Fruit fly (Drosophila melanogaster) whole organism, embryonic: Measurements from ENCODE around the gene CG10345.

Source experiments
- ATbp ChIP-seq: fragments of 200-800 bp; sonication (Bioruptor generic); optimal IDR thresholded peaks from 2 replicates; lab custom pipeline; 2017; ENCODE audit warnings: missing biosample characterization, mild to moderate bottlenecking, missing genetic modification characterization, missing genetic modification reagents
- Awh ChIP-seq: fragments of 200-800 bp; sonication (Bioruptor generic); IDR thresholded peaks from 2 replicates; pipeline ENCODE4, ENCODE4 v1.3.6; 2022; ENCODE audit warnings: missing biosample characterization, missing genetic modification characterization
- CG10431 ChIP-seq: fragments of 200-800 bp; sonication (Bioruptor generic); optimal IDR thresholded peaks from 3 replicates; lab custom pipeline; 2018; ENCODE audit warnings: missing biosample characterization, mild to moderate bottlenecking, missing genetic modification characterization
- CG10654 ChIP-seq: fragments of 200-800 bp; sonication (Bioruptor generic); optimal IDR thresholded peaks from 2 replicates; lab custom pipeline; 2016; ENCODE audit warnings: missing biosample characterization, missing genetic modification characterization
- CG11504 ChIP-seq: fragments of 200-800 bp; sonication (Bioruptor generic); optimal IDR thresholded peaks from 3 replicates; lab custom pipeline; 2019; ENCODE audit warnings: missing biosample characterization, mild to moderate bottlenecking, missing genetic modification characterization, moderate library complexity
- CG11560 ChIP-seq: fragments of 200-800 bp; sonication (Bioruptor generic); IDR thresholded peaks from 3 replicates; pipeline ENCODE4 v1.3.6; 2022; ENCODE audit warnings: missing biosample characterization, missing genetic modification characterization
- CG11695 ChIP-seq: fragments of 200-800 bp; sonication (Bioruptor generic); IDR thresholded peaks from 3 replicates; pipeline ENCODE4 v1.3.6; 2022; ENCODE audit warnings: missing biosample characterization, missing genetic modification characterization
- CG12071 ChIP-seq: fragments of 200-800 bp; sonication (Bioruptor generic); optimal IDR thresholded peaks from 3 replicates; lab custom pipeline; 2018; ENCODE audit warnings: missing biosample characterization, mild to moderate bottlenecking, missing genetic modification characterization
- CG13123 ChIP-seq: fragments of 200-800 bp; sonication (Bioruptor generic); optimal IDR thresholded peaks from 2 replicates; lab custom pipeline; 2016; ENCODE audit warnings: missing biosample characterization, missing genetic modification characterization
- CG13424 ChIP-seq: fragments of 200-800 bp; sonication (Bioruptor generic); optimal IDR thresholded peaks from 2 replicates; lab custom pipeline; 2019; ENCODE audit warnings: missing biosample characterization, mild to moderate bottlenecking, missing genetic modification characterization, moderate library complexity
- CG14050 ChIP-seq: fragments of 200-800 bp; sonication (Bioruptor generic); IDR thresholded peaks from 3 replicates; pipeline ENCODE4 v1.3.6; 2022; ENCODE audit warnings: missing biosample characterization, missing genetic modification characterization
- CG18599 ChIP-seq: fragments of 200-800 bp; sonication (Bioruptor generic); optimal IDR thresholded peaks from 3 replicates; lab custom pipeline; 2017; ENCODE audit warnings: missing biosample characterization, missing genetic modification characterization, mild to moderate bottlenecking, moderate library complexity, missing genetic modification reagents
- CG3407 ChIP-seq: fragments of 200-800 bp; sonication (Bioruptor generic); optimal IDR thresholded peaks from 2 replicates; lab custom pipeline; 2018; ENCODE audit warnings: missing biosample characterization, mild to moderate bottlenecking, missing genetic modification characterization
- CG42726 ChIP-seq: fragments of 200-800 bp; sonication (Bioruptor generic); IDR thresholded peaks from 2 replicates; pipeline ENCODE4 v1.3.6; 2022; ENCODE audit warnings: missing biosample characterization, missing genetic modification characterization; ENCODE audit not compliant: partially characterized antibody
- CG4328 ChIP-seq: fragments of 200-800 bp; sonication (Bioruptor generic); optimal IDR thresholded peaks from 3 replicates; lab custom pipeline; 2017; ENCODE audit warnings: missing biosample characterization, missing genetic modification reagents, missing genetic modification characterization
- CG43689 ChIP-seq: fragments of 200-800 bp; sonication (Bioruptor generic); IDR thresholded peaks from 2 replicates; pipeline ENCODE4 v1.3.6; 2022; ENCODE audit warnings: missing biosample characterization, missing genetic modification characterization
- CG7271 ChIP-seq: fragments of 200-800 bp; sonication (Bioruptor generic); optimal IDR thresholded peaks from 2 replicates; lab custom pipeline; 2018; ENCODE audit warnings: missing biosample characterization, mild to moderate bottlenecking, missing genetic modification characterization, moderate library complexity
- CkIIα-i1 ChIP-seq: fragments of 200-800 bp; sonication (Bioruptor generic); IDR thresholded peaks from 2 replicates; pipeline ENCODE4 v1.3.6; 2022; ENCODE audit warnings: missing biosample characterization, missing genetic modification characterization
- Dll ChIP-seq: fragments of 200-800 bp; sonication (Bioruptor generic); IDR thresholded peaks from 4 replicates; pipeline ENCODE4 v1.3.6; 2022; ENCODE audit warnings: missing biosample characterization, missing genetic modification characterization; ENCODE audit not compliant: partially characterized antibody
- Doc3 ChIP-seq: fragments of 200-800 bp; sonication (Bioruptor generic); IDR thresholded peaks from 3 replicates; pipeline ENCODE4 v1.3.6; 2022; ENCODE audit warnings: missing biosample characterization, missing genetic modification characterization; ENCODE audit not compliant: partially characterized antibody
- Fer3 ChIP-seq: fragments of 200-800 bp; sonication (Bioruptor generic); optimal IDR thresholded peaks from 2 replicates; lab custom pipeline; 2018; ENCODE audit warnings: missing biosample characterization, mild to moderate bottlenecking, missing genetic modification characterization, moderate library complexity
- GATAe ChIP-seq: fragments of 200-800 bp; sonication (Bioruptor generic); conservative IDR thresholded peaks from 2 replicates; pipeline ENCODE4 v1.3.6; 2022; ENCODE audit warnings: missing biosample characterization, missing genetic modification characterization
- Hey ChIP-seq: fragments of 200-800 bp; sonication (Bioruptor generic); optimal IDR thresholded peaks from 3 replicates; lab custom pipeline; 2018; ENCODE audit warnings: missing biosample characterization, mild to moderate bottlenecking, missing genetic modification characterization
- Jarid2 ChIP-seq: fragments of 200-800 bp; sonication (Bioruptor generic); optimal IDR thresholded peaks from 3 replicates; lab custom pipeline; 2017; ENCODE audit warnings: mild to moderate bottlenecking, missing biosample characterization, missing genetic modification reagents, missing genetic modification characterization
- NK7.1 ChIP-seq: fragments of 200-800 bp; sonication (Bioruptor generic); optimal IDR thresholded peaks from 3 replicates; lab custom pipeline; 2016; ENCODE audit warnings: missing biosample characterization, missing genetic modification characterization
- Rx ChIP-seq: fragments of 200-800 bp; sonication (Bioruptor generic); IDR thresholded peaks from 2 replicates; pipeline ENCODE4 v1.3.6; 2022; ENCODE audit warnings: missing biosample characterization, missing genetic modification characterization
- Sox100B ChIP-seq: fragments of 200-800 bp; sonication (Bioruptor generic); optimal IDR thresholded peaks from 3 replicates; lab custom pipeline; 2018; ENCODE audit warnings: missing biosample characterization, mild to moderate bottlenecking, missing genetic modification characterization
- aop ChIP-seq: fragments of 200-800 bp; sonication (Bioruptor generic); IDR thresholded peaks from 2 replicates; pipeline ENCODE4 v1.3.6; 2022; ENCODE audit warnings: missing biosample characterization, missing genetic modification characterization
- ap ChIP-seq: fragments of 200-800 bp; sonication (Bioruptor generic); IDR thresholded peaks from 2 replicates; pipeline ENCODE4 v1.3.6; 2022; ENCODE audit warnings: missing biosample characterization, missing genetic modification characterization
- ash1 ChIP-seq: fragments of 200-800 bp; sonication (Bioruptor generic); optimal IDR thresholded peaks from 2 replicates; lab custom pipeline; 2018; ENCODE audit warnings: missing biosample characterization, mild to moderate bottlenecking, missing genetic modification characterization
- bsh ChIP-seq, 2 experiments: fragments of 200-800 bp; sonication (Bioruptor generic); optimal IDR thresholded peaks; 2 replicates each; lab custom pipeline; 2017 to 2018; ENCODE audit warnings: mild to moderate bottlenecking in 2 of 2, missing biosample characterization in 2 of 2, missing genetic modification characterization in 2 of 2, moderate library complexity in 1 of 2
- cad ChIP-seq: fragments of >200 bp; optimal IDR thresholded peaks from 2 replicates; lab custom pipeline; 2017; ENCODE audit warnings: missing biosample characterization, missing genetic modification characterization
- crp ChIP-seq, 2 experiments: fragments of 200-800 bp; sonication (Bioruptor generic); optimal IDR thresholded peaks; 2 replicates in 1 of 2; 3 replicates in 1 of 2; lab custom pipeline; 2017; ENCODE audit warnings: missing biosample characterization in 2 of 2, missing genetic modification characterization in 2 of 2, mild to moderate bottlenecking in 1 of 2, moderate library complexity in 1 of 2
- dmrt99B ChIP-seq: fragments of 200-800 bp; sonication (Bioruptor generic); optimal IDR thresholded peaks from 2 replicates; lab custom pipeline; 2018; ENCODE audit warnings: missing biosample characterization, mild to moderate bottlenecking, missing genetic modification characterization, moderate library complexity
- esg ChIP-seq: fragments of 200-800 bp; sonication (Bioruptor generic); conservative IDR thresholded peaks from 2 replicates; pipeline ENCODE4 v1.3.6; 2022; ENCODE audit warnings: missing biosample characterization, missing genetic modification characterization
- fd64A ChIP-seq: fragments of 200-800 bp; sonication (Bioruptor generic); optimal IDR thresholded peaks from 3 replicates; lab custom pipeline; 2018; ENCODE audit warnings: missing biosample characterization, mild to moderate bottlenecking, missing genetic modification characterization
- ftz-f1 ChIP-seq: fragments of 200-800 bp; sonication (Bioruptor generic); optimal IDR thresholded peaks from 2 replicates; lab custom pipeline; 2016; ENCODE audit warnings: missing biosample characterization, missing genetic modification characterization
- gfzf ChIP-seq: fragments of 200-800 bp; sonication (Bioruptor generic); optimal IDR thresholded peaks from 2 replicates; lab custom pipeline; 2016; ENCODE audit warnings: missing biosample characterization, mild to moderate bottlenecking, missing genetic modification characterization, moderate library complexity
- grn ChIP-seq: fragments of 200-800 bp; sonication (Bioruptor generic); optimal IDR thresholded peaks from 3 replicates; lab custom pipeline; 2017; ENCODE audit warnings: missing biosample characterization, missing genetic modification characterization
- kay ChIP-seq: fragments of 200-800 bp; sonication (Bioruptor generic); optimal IDR thresholded peaks from 2 replicates; lab custom pipeline; 2016; ENCODE audit warnings: missing biosample characterization, missing genetic modification characterization
- nau ChIP-seq: fragments of 200-800 bp; sonication (Bioruptor generic); optimal IDR thresholded peaks from 3 replicates; lab custom pipeline; 2017; ENCODE audit warnings: missing biosample characterization, mild to moderate bottlenecking, missing genetic modification characterization, missing genetic modification reagents
- pan ChIP-seq, 4 experiments: fragments of >200 bp in 3 of 4; fragments of 200-800 bp in 1 of 4; sonication (Bioruptor generic) in 1 of 4; optimal IDR thresholded peaks in 3 of 4; IDR thresholded peaks in 1 of 4; 2 replicates each; pipeline versions ENCODE4 v1.3.6 to Lab custom; 2017 to 2022; ENCODE audit warnings: missing biosample characterization in 2 of 4, missing genetic modification characterization in 2 of 4, mixed read lengths in 1 of 4
- pho ChIP-seq: fragments of 200-800 bp; sonication (Bioruptor generic); optimal IDR thresholded peaks from 2 replicates; lab custom pipeline; 2016; ENCODE audit warnings: missing biosample characterization, missing genetic modification characterization
- run ChIP-seq: fragments of 200-800 bp; sonication (Bioruptor generic); optimal IDR thresholded peaks from 3 replicates; lab custom pipeline; 2018; ENCODE audit warnings: missing biosample characterization, mild to moderate bottlenecking, missing genetic modification characterization
- sc ChIP-seq, 3 experiments: fragments of >200 bp in 2 of 3; fragments of 200-800 bp in 1 of 3; sonication (Bioruptor generic) in 1 of 3; optimal IDR thresholded peaks; 2 replicates in 2 of 3; 3 replicates in 1 of 3; lab custom pipeline; 2017; ENCODE audit warnings: mild to moderate bottlenecking in 1 of 3, missing biosample characterization in 1 of 3, missing genetic modification characterization in 1 of 3, missing genetic modification reagents in 1 of 3
- sna ChIP-seq: fragments of 200-800 bp; sonication (Bioruptor generic); IDR thresholded peaks from 2 replicates; pipeline ENCODE4 v1.3.6; 2022; ENCODE audit warnings: missing biosample characterization, missing genetic modification characterization; ENCODE audit not compliant: partially characterized antibody
- tap ChIP-seq: fragments of 200-800 bp; optimal IDR thresholded peaks from 3 replicates; lab custom pipeline; 2019; ENCODE audit warnings: missing biosample characterization, mild to moderate bottlenecking, missing genetic modification characterization, moderate library complexity

Gene CG10345

dm6 chr3R:16646952-16647715, 42.5 kb upstream of the CG10345 start, which contains the start of the genes CG10324 and CCT3 (continued):
- TF ChIP-seq CkIIα-i1 (GFP tag; lab: Robert Waterston, UW), result no peak
- TF ChIP-seq sc (optimal IDR thresholded peaks at IDR 0.05; lab: Kevin White, UChicago), result no peak
- peak; percentile 50 for TF ChIP-seq sc (GFP tag; optimal IDR thresholded peaks at IDR 0.05; lab: Kevin White, UChicago)
- TF ChIP-seq CG14050, result peak; percentile 56; the same call in 2 of the 3 replicates
- TF ChIP-seq CG3407 (GFP tag; lab: Kevin White, UChicago), result no peak
- TF ChIP-seq ap (GFP tag; lab: Robert Waterston, UW), result peak; percentile 58
- no peak for TF ChIP-seq ftz-f1 (GFP tag; lab: Kevin White, UChicago)
- peak; percentile 50 for TF ChIP-seq pho
- no peak for TF ChIP-seq cad
- peak; percentile 62 for TF ChIP-seq Doc3
- TF ChIP-seq fd64A, result no peak
- no peak for TF ChIP-seq CG11504 (tag; lab: Kevin White, UChicago)
- TF ChIP-seq ash1 (GFP tag; lab: Kevin White, UChicago), result no peak
- no peak for TF ChIP-seq Jarid2 (GFP tag; lab: Kevin White, UChicago)
- TF ChIP-seq CG13424 (tag; lab: Kevin White, UChicago), result peak; percentile 81
- TF ChIP-seq Dll, result peak; percentile 71
- no peak for TF ChIP-seq GATAe
- TF ChIP-seq dmrt99B (tag; lab: Kevin White, UChicago), result no peak
- peak; percentile 59; the same call in 2 of the 3 replicates for TF ChIP-seq CG11695 (GFP tag; lab: Robert Waterston, UW)
- TF ChIP-seq pan (optimal IDR thresholded peaks at IDR 0.05; lab: Kevin White, UChicago), result no peak
- peak in 1 of 2 experiments; percentile 72 for TF ChIP-seq pan (GFP tag; optimal IDR thresholded peaks at IDR 0.05 in 1 of 2, IDR thresholded peaks at IDR 0.05 in 1 of 2)
- peak; percentile 18 to 85 for TF ChIP-seq crp (GFP tag; optimal IDR thresholded peaks at IDR 0.05; lab: Kevin White, UChicago)
- TF ChIP-seq CG13123 (GFP tag; lab: Kevin White, UChicago), result no peak
- TF ChIP-seq CG42726, result no peak; the same call in 1 of the 2 replicates
- TF ChIP-seq NK7.1 (GFP tag; lab: Kevin White, UChicago), result peak; percentile 22
- peak in 1 of 2 experiments; percentile 67 for TF ChIP-seq bsh (GFP tag; optimal IDR thresholded peaks at IDR 0.05; lab: Kevin White, UChicago)
- peak; percentile 56 for TF ChIP-seq Awh
- peak; percentile 57 for TF ChIP-seq esg (GFP tag; lab: Robert Waterston, UW)
- no peak for TF ChIP-seq gfzf
- no peak for TF ChIP-seq CG18599
- TF ChIP-seq CG10431 (GFP tag; lab: Kevin White, UChicago), result no peak
- no peak for TF ChIP-seq Sox100B (GFP tag; lab: Kevin White, UChicago)
- no peak for TF ChIP-seq CG7271 (tag; lab: Kevin White, UChicago)
- TF ChIP-seq CG4328, result peak; percentile 61
- no peak for TF ChIP-seq ATbp
- TF ChIP-seq kay, result no peak
- no peak for TF ChIP-seq CG43689 (GFP tag; lab: Robert Waterston, UW)
- TF ChIP-seq tap (tag; lab: Kevin White, UChicago), result no peak
- TF ChIP-seq sna, result peak; percentile 66
- no peak for TF ChIP-seq Hey
- TF ChIP-seq run, result no peak
- TF ChIP-seq nau (GFP tag; lab: Kevin White, UChicago), result no peak
- TF ChIP-seq Rx (GFP tag; lab: Robert Waterston, UW), result no peak; the same call in 1 of the 2 replicates
- no peak for TF ChIP-seq grn (GFP tag; lab: Kevin White, UChicago)
- peak; percentile 44 for TF ChIP-seq CG10654 (GFP tag; lab: Kevin White, UChicago)
- TF ChIP-seq aop (GFP tag; lab: Robert Waterston, UW), result no peak
- peak; percentile 78 for TF ChIP-seq Fer3 (tag; lab: Kevin White, UChicago)
- no peak for TF ChIP-seq CG11560 (tag; lab: Robert Waterston, UW)
- no peak for TF ChIP-seq CG12071 (GFP tag; lab: Kevin White, UChicago)
